Worm (Caenorhabditis elegans) whole organism, young adult: Measurements from ENCODE around the gene ZK507.1.

Source experiments
- B0336.3 ChIP-seq: fragments of 200-800 bp; sonication (Bioruptor generic); IDR thresholded peaks from 2 replicates; pipeline ENCODE4 v1.3.6; 2022; ENCODE audit warnings: missing genetic modification characterization, missing compliant biosample characterization
- C06A6.2 ChIP-seq: fragments of 200-800 bp; sonication (Bioruptor generic); conservative IDR thresholded peaks from 2 replicates; pipeline ENCODE4 v1.3.6; 2022; ENCODE audit warnings: missing genetic modification characterization, missing compliant biosample characterization
- F23B12.7 ChIP-seq: sonication (generic microtip); optimal IDR thresholded peaks from 2 replicates; lab custom pipeline; 2017; ENCODE audit warnings: missing genetic modification characterization, mild to moderate bottlenecking, missing compliant biosample characterization, antibody characterized with exemption, moderate library complexity; ENCODE audit not compliant: insufficient read depth
- F39B2.1 ChIP-seq: fragments of 200-800 bp; sonication (Bioruptor generic); IDR thresholded peaks from 2 replicates; pipeline ENCODE4 v1.3.6; 2022; ENCODE audit warnings: missing genetic modification reagents, missing genetic modification characterization, missing compliant biosample characterization
- F55B11.4 ChIP-seq: sonication (generic microtip); optimal IDR thresholded peaks from 2 replicates; lab custom pipeline; 2016; ENCODE audit warnings: missing compliant biosample characterization, missing genetic modification characterization, borderline replicate concordance; ENCODE audit not compliant: insufficient read depth
- Y56A3A.18 ChIP-seq: fragments of 200-800 bp; sonication (Bioruptor generic); IDR thresholded peaks from 2 replicates; pipeline ENCODE4 v1.3.6; 2022; ENCODE audit warnings: missing genetic modification reagents, missing genetic modification characterization, missing compliant biosample characterization
- Y79H2A.3 ChIP-seq: fragments of 200-800 bp; sonication (Bioruptor generic); conservative IDR thresholded peaks from 2 replicates; pipeline ENCODE4 v1.3.6; 2022; ENCODE audit warnings: missing genetic modification reagents, missing genetic modification characterization, missing compliant biosample characterization
- ZK185.1 ChIP-seq: sonication (generic microtip); optimal IDR thresholded peaks from 2 replicates; lab custom pipeline; 2016; ENCODE audit warnings: mild to moderate bottlenecking, missing genetic modification characterization, missing compliant biosample characterization; ENCODE audit not compliant: poor library complexity, severe bottlenecking
- aptf-2 ChIP-seq: fragments of 200-800 bp; sonication (Bioruptor generic); conservative IDR thresholded peaks from 2 replicates; pipeline ENCODE4 v1.3.6; 2022; ENCODE audit warnings: missing genetic modification reagents, missing genetic modification characterization, missing compliant biosample characterization
- atf-7 ChIP-seq: sonication (generic microtip); optimal IDR thresholded peaks from 2 replicates; lab custom pipeline; 2017; ENCODE audit warnings: mild to moderate bottlenecking, missing genetic modification characterization, missing compliant biosample characterization
- athp-1 ChIP-seq: sonication (generic microtip); optimal IDR thresholded peaks from 2 replicates; lab custom pipeline; 2017; ENCODE audit warnings: mild to moderate bottlenecking, missing genetic modification characterization, missing compliant biosample characterization
- attf-5 ChIP-seq: fragments of 200-800 bp; sonication (Bioruptor generic); optimal IDR thresholded peaks from 2 replicates; lab custom pipeline; 2018; ENCODE audit warnings: mild to moderate bottlenecking, missing genetic modification characterization, missing compliant biosample characterization
- bed-2 ChIP-seq: fragments of 200-800 bp; sonication (Bioruptor generic); IDR thresholded peaks from 2 replicates; pipeline ENCODE4 v1.3.6; 2022; ENCODE audit warnings: missing genetic modification reagents, missing genetic modification characterization, missing compliant biosample characterization
- cebp-1 ChIP-seq, 2 experiments: fragments of 200-800 bp in 1 of 2; sonication (Bioruptor generic) in 1 of 2; sonication (generic microtip) in 1 of 2; IDR thresholded peaks in 1 of 2; optimal IDR thresholded peaks in 1 of 2; 2 replicates each; pipeline versions ENCODE4 v1.3.6 to Lab custom; 2017 to 2022; ENCODE audit warnings: missing compliant biosample characterization in 2 of 2, missing genetic modification characterization in 2 of 2, mild to moderate bottlenecking in 1 of 2, missing genetic modification reagents in 1 of 2, moderate library complexity in 1 of 2
- ceh-100 ChIP-seq: fragments of 200-800 bp; sonication (Bioruptor generic); IDR thresholded peaks from 2 replicates; pipeline ENCODE4 v1.3.6; 2022; ENCODE audit warnings: missing genetic modification reagents, missing genetic modification characterization, missing compliant biosample characterization
- ceh-40 ChIP-seq: fragments of 200-800 bp; sonication (Bioruptor generic); IDR thresholded peaks from 2 replicates; pipeline ENCODE4 v1.3.6; 2022; ENCODE audit warnings: missing genetic modification characterization, missing compliant biosample characterization
- ceh-91 ChIP-seq: fragments of 200-800 bp; sonication (Bioruptor generic); IDR thresholded peaks from 2 replicates; pipeline ENCODE4 v1.3.6; 2022; ENCODE audit warnings: missing genetic modification reagents, missing genetic modification characterization, missing compliant biosample characterization
- dpff-1 ChIP-seq: sonication (generic microtip); optimal IDR thresholded peaks from 2 replicates; lab custom pipeline; 2017; ENCODE audit warnings: mild to moderate bottlenecking, missing genetic modification characterization, missing compliant biosample characterization
- egrh-3 ChIP-seq: fragments of 200-800 bp; sonication (Bioruptor generic); IDR thresholded peaks from 2 replicates; pipeline ENCODE4 v1.3.6; 2022; ENCODE audit warnings: missing genetic modification reagents, missing genetic modification characterization, missing compliant biosample characterization
- ekl-4 ChIP-seq: fragments of 200-800 bp; sonication (Bioruptor generic); IDR thresholded peaks from 2 replicates; pipeline ENCODE4 v1.3.6; 2022; ENCODE audit warnings: missing genetic modification reagents, missing genetic modification characterization, missing compliant biosample characterization
- fkh-3 ChIP-seq: sonication (generic microtip); optimal IDR thresholded peaks from 2 replicates; lab custom pipeline; 2016; ENCODE audit warnings: mild to moderate bottlenecking, missing genetic modification characterization, missing compliant biosample characterization
- hmg-20 ChIP-seq: fragments of 200-800 bp; sonication (Bioruptor generic); IDR thresholded peaks from 2 replicates; pipeline ENCODE4 v1.3.6; 2022; ENCODE audit warnings: missing genetic modification reagents, missing genetic modification characterization, missing compliant biosample characterization
- hrde-1 ChIP-seq: sonication (generic microtip); optimal IDR thresholded peaks from 2 replicates; lab custom pipeline; 2016; ENCODE audit warnings: missing genetic modification characterization, mild to moderate bottlenecking, missing compliant biosample characterization, moderate library complexity, missing genotype, missing genetic modification reagents, borderline replicate concordance
- lag-1 ChIP-seq: fragments of 200-800 bp; sonication (Bioruptor generic); IDR thresholded peaks from 2 replicates; pipeline ENCODE4 v1.3.6; 2022; ENCODE audit warnings: missing genetic modification reagents, missing genetic modification characterization, missing compliant biosample characterization
- lin-54 ChIP-seq: fragments of 200-800 bp; sonication (Bioruptor generic); optimal IDR thresholded peaks from 2 replicates; lab custom pipeline; 2018; ENCODE audit warnings: mild to moderate bottlenecking, missing genetic modification characterization, missing compliant biosample characterization
- lir-1 ChIP-seq: fragments of 200-800 bp; sonication (Bioruptor generic); conservative IDR thresholded peaks from 2 replicates; pipeline ENCODE4 v1.3.6; 2022; ENCODE audit warnings: missing genetic modification reagents, missing genetic modification characterization, missing compliant biosample characterization
- lsl-1 ChIP-seq: fragments of 200-800 bp; sonication (Bioruptor generic); optimal IDR thresholded peaks from 2 replicates; lab custom pipeline; 2018; ENCODE audit warnings: mild to moderate bottlenecking, missing genetic modification characterization, moderate library complexity, missing compliant biosample characterization
- lsy-27 ChIP-seq: sonication (generic microtip); optimal IDR thresholded peaks from 2 replicates; lab custom pipeline; 2017; ENCODE audit warnings: missing genetic modification characterization, mild to moderate bottlenecking, missing compliant biosample characterization, antibody characterized with exemption, missing genotype, borderline replicate concordance; ENCODE audit not compliant: insufficient read depth
- madf-6 ChIP-seq: fragments of 200-800 bp; sonication (Bioruptor generic); IDR thresholded peaks from 2 replicates; pipeline ENCODE4 v1.3.6; 2022; ENCODE audit warnings: missing genetic modification reagents, missing genetic modification characterization, missing compliant biosample characterization
- mel-28 ChIP-seq: sonication (generic microtip); optimal IDR thresholded peaks from 2 replicates; lab custom pipeline; 2016; ENCODE audit warnings: borderline replicate concordance, mild to moderate bottlenecking, missing genetic modification characterization, missing compliant biosample characterization
- mes-4 ChIP-seq: sonication (generic microtip); optimal IDR thresholded peaks from 2 replicates; lab custom pipeline; 2016; ENCODE audit warnings: missing genotype, missing genetic modification characterization, missing compliant biosample characterization
- mxl-1 ChIP-seq: sonication (generic microtip); optimal IDR thresholded peaks from 2 replicates; lab custom pipeline; 2016; ENCODE audit warnings: missing genetic modification characterization, missing compliant biosample characterization
- nhr-179 ChIP-seq: sonication (generic microtip); optimal IDR thresholded peaks from 2 replicates; lab custom pipeline; 2016; ENCODE audit warnings: mild to moderate bottlenecking, missing genetic modification characterization, missing compliant biosample characterization
- nhr-27 ChIP-seq: fragments of 200-800 bp; sonication (Bioruptor generic); optimal IDR thresholded peaks from 2 replicates; lab custom pipeline; 2018; ENCODE audit warnings: mild to moderate bottlenecking, missing genetic modification characterization, moderate library complexity, missing compliant biosample characterization
- pbrm-1 ChIP-seq: fragments of 200-800 bp; sonication (Bioruptor generic); IDR thresholded peaks from 2 replicates; pipeline ENCODE4 v1.3.6; 2022; ENCODE audit warnings: missing genetic modification reagents, missing genetic modification characterization, missing compliant biosample characterization
- pha-4 ChIP-seq: fragments of 150-350 bp; sonication (generic microtip); optimal IDR thresholded peaks from 2 replicates; lab custom pipeline; 2014; ENCODE audit warnings: missing biosample characterization, missing genetic modification reagents, missing genetic modification characterization
- rpc-1 ChIP-seq, 2 experiments: fragments of 150-350 bp in 1 of 2; sonication (generic microtip) in 1 of 2; optimal IDR thresholded peaks; 2 replicates each; lab custom pipeline; 2014 to 2018; ENCODE audit warnings: missing biosample characterization in 1 of 2, missing genetic modification characterization in 1 of 2, missing genetic modification reagents in 1 of 2, missing genotype in 1 of 2
- snpc-4 ChIP-seq, 5 experiments: fragments of 150-350 bp in 1 of 5; sonication (generic microtip) in 4 of 5; optimal IDR thresholded peaks; 2 replicates each; lab custom pipeline; 2014 to 2018; ENCODE audit warnings: missing genetic modification characterization in 5 of 5, missing biosample characterization in 3 of 5, antibody characterized with exemption in 2 of 5, mild to moderate bottlenecking in 2 of 5, missing compliant biosample characterization in 2 of 5, missing genotype in 2 of 5, moderate library complexity in 2 of 5, missing genetic modification reagents in 1 of 5
- somi-1 ChIP-seq: fragments of 200-800 bp; sonication (Bioruptor generic); optimal IDR thresholded peaks from 2 replicates; lab custom pipeline; 2018; ENCODE audit warnings: mild to moderate bottlenecking, missing genetic modification characterization, missing compliant biosample characterization
- tbp1 ChIP-seq: fragments of 200-800 bp; sonication (Bioruptor generic); optimal IDR thresholded peaks from 2 replicates; lab custom pipeline; 2018; ENCODE audit warnings: mild to moderate bottlenecking, missing genetic modification characterization, missing compliant biosample characterization
- tbx-9 ChIP-seq: sonication (generic microtip); optimal IDR thresholded peaks from 2 replicates; lab custom pipeline; 2016; ENCODE audit warnings: borderline replicate concordance, missing genetic modification characterization, inconsistent platforms, missing compliant biosample characterization
- tlf-1 ChIP-seq: fragments of 200-800 bp; sonication (Bioruptor generic); optimal IDR thresholded peaks from 2 replicates; lab custom pipeline; 2018; ENCODE audit warnings: mild to moderate bottlenecking, missing genetic modification characterization, missing compliant biosample characterization
- ztf-22 ChIP-seq: fragments of 200-800 bp; sonication (Bioruptor generic); optimal IDR thresholded peaks from 2 replicates; lab custom pipeline; 2018; ENCODE audit warnings: mild to moderate bottlenecking, missing genetic modification characterization, moderate library complexity, missing compliant biosample characterization
- ztf-26 ChIP-seq: sonication (generic microtip); optimal IDR thresholded peaks from 2 replicates; lab custom pipeline; 2017; ENCODE audit warnings: missing genetic modification characterization, missing compliant biosample characterization
- ztf-6 ChIP-seq: fragments of 200-800 bp; sonication (Bioruptor generic); IDR thresholded peaks from 2 replicates; pipeline ENCODE4 v1.3.6; 2022; ENCODE audit warnings: missing genetic modification reagents, missing genetic modification characterization, missing compliant biosample characterization

The ZK507.1 gene

ce11 chrIII:9053740-9054252 lies 47.3 kb downstream of the ZK507.1 start, which contains the start of gene R107.5:
R107.5 (minus strand) TSS chrIII:9053790.
- TF ChIP-seq nhr-179, result no peak
- peak; percentile 76 for TF ChIP-seq tbp1
- peak; percentile 98 for TF ChIP-seq ekl-4 (GFP tag; lab: Robert Waterston, UW)
- peak; percentile 98 for TF ChIP-seq atf-7
- no peak for TF ChIP-seq F55B11.4
- peak; percentile 95 for TF ChIP-seq nhr-27 (tag; lab: Kevin White, UChicago)
- TF ChIP-seq mes-4, result no peak
- 0 out of 2 replicates have a peak, but pooled peaks have one; percentile 22 for TF ChIP-seq lag-1 (GFP tag; lab: Robert Waterston, UW)
- TF ChIP-seq Y79H2A.3 (GFP tag; lab: Robert Waterston, UW), result 0 out of 2 replicates have a peak, but pooled peaks have one; percentile 21
- TF ChIP-seq somi-1 (GFP tag; lab: Kevin White, UChicago), result peak; percentile 97
- TF ChIP-seq ztf-22, result peak; percentile 92
- peak; percentile 97 for TF ChIP-seq rpc-1 (optimal IDR thresholded peaks at IDR 0.05; lab: Kevin White, UChicago)
- no peak for TF ChIP-seq rpc-1 (tag; optimal IDR thresholded peaks at IDR 0.05; lab: Kevin White, UChicago)
- TF ChIP-seq cebp-1 (GFP tag; IDR thresholded peaks at IDR 0.05; lab: Robert Waterston, UW), result peak; percentile 70; the same call in 1 of the 2 replicates
- TF ChIP-seq cebp-1 (tag; optimal IDR thresholded peaks at IDR 0.05; lab: Kevin White, UChicago), result peak; percentile 89
- no peak for TF ChIP-seq F39B2.1 (GFP tag; lab: Robert Waterston, UW)
- TF ChIP-seq fkh-3 (tag; lab: Kevin White, UChicago), result peak; percentile 36
- TF ChIP-seq B0336.3 (GFP tag; lab: Robert Waterston, UW), result peak; percentile 94
- TF ChIP-seq Y56A3A.18 (GFP tag; lab: Robert Waterston, UW), result peak; percentile 86
- TF ChIP-seq ceh-91 (GFP tag; lab: Robert Waterston, UW), result no peak
- TF ChIP-seq pbrm-1 (GFP tag; lab: Robert Waterston, UW), result peak; percentile 97
- TF ChIP-seq ztf-6 (GFP tag; lab: Robert Waterston, UW), result 0 out of 2 replicates have a peak, but pooled peaks have one; percentile 60
- no peak for TF ChIP-seq hrde-1 (tag; lab: Kevin White, UChicago)
- TF ChIP-seq hmg-20 (GFP tag; lab: Robert Waterston, UW), result no peak
- TF ChIP-seq ceh-40, result 0 out of 2 replicates have a peak, but pooled peaks have one; percentile 42
- peak; percentile 98 for TF ChIP-seq ztf-26
- TF ChIP-seq tlf-1 (GFP tag; lab: Kevin White, UChicago), result peak; percentile 94
- TF ChIP-seq pha-4, result no peak
- TF ChIP-seq C06A6.2 (GFP tag; lab: Robert Waterston, UW), result peak; percentile 89
- TF ChIP-seq dpff-1 (tag; lab: Kevin White, UChicago), result peak; percentile 95
- TF ChIP-seq attf-5 (GFP tag; lab: Kevin White, UChicago), result peak; percentile 80
- TF ChIP-seq mel-28, result peak; percentile 84
- TF ChIP-seq athp-1 (tag; lab: Kevin White, UChicago), result peak; percentile 90
- peak; percentile 55; the same call in 1 of the 2 replicates for TF ChIP-seq egrh-3 (GFP tag; lab: Robert Waterston, UW)
- TF ChIP-seq lsl-1 (GFP tag; lab: Kevin White, UChicago), result peak; percentile 22
- no peak for TF ChIP-seq aptf-2 (GFP tag; lab: Robert Waterston, UW)
- TF ChIP-seq tbx-9 (tag; lab: Kevin White, UChicago), result peak; percentile 34
- peak; percentile 47 for TF ChIP-seq ZK185.1
- TF ChIP-seq lin-54, result peak; percentile 86
- TF ChIP-seq bed-2 (GFP tag; lab: Robert Waterston, UW), result peak; percentile 65; the same call in 1 of the 2 replicates
- TF ChIP-seq F23B12.7, result no peak
- peak; percentile 79 for TF ChIP-seq madf-6 (GFP tag; lab: Robert Waterston, UW)
- peak; percentile 58; the same call in 1 of the 2 replicates for TF ChIP-seq ceh-100 (GFP tag; lab: Robert Waterston, UW)
- peak; percentile 93 for TF ChIP-seq lir-1 (GFP tag; lab: Robert Waterston, UW)
- no peak for TF ChIP-seq mxl-1 (tag; lab: Kevin White, UChicago)
- no peak for TF ChIP-seq snpc-4 (GFP tag; optimal IDR thresholded peaks at IDR 0.05; lab: Kevin White, UChicago)
- TF ChIP-seq snpc-4 (tag; optimal IDR thresholded peaks at IDR 0.05; lab: Kevin White, UChicago), result peak in 2 of 4 experiments; percentile 48 to 77
- no peak for TF ChIP-seq lsy-27 (tag; lab: Kevin White, UChicago)
